Fruit fly (Drosophila melanogaster): ENCODE results near the gene r2d2.
A peak's percentile ranks its signal among the peaks of the same experiment; 100 is the strongest.

r2d2 gene

DNA sequence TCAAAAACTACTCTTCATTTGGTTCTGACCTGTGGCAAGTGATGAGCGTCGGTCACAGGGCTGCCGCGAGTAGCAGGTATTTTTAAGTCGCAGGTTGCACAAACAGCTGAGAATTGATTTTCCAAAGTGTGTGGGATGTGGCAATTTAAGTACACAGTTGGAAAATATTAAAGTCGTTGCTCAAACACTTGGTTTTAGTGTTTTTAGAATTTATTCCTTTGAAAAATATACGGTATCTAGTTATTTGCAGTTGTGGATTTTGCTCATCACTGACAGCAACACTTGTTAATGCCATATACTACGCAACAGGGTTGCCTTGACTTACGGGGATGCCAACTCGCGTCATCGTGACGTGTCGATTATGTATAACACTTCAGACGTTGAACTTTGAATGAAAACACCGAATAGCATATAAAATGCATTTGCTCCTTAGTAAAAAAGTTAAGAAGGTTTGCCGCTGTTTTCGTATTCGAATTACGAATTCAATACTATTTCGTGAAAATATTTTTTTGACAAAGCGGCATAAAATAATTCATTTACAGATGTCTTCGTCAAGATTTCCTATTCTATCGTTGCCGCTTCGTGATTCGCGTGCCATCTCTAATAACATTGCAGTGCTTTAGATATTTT lies at the start of gene r2d2, which contains the start of gene Herp:
r2d2 (plus strand) TSS at position 344 of the 630 bp plus-strand sequence.
Herp (minus strand) TSS at position 255 of the 630 bp plus-strand sequence.
- peak; percentile 89 for TF ChIP-seq CG17801 (GFP tag; optimal IDR thresholded peaks at IDR 0.05; ENCODE audit: partially characterized antibody)

DNA sequence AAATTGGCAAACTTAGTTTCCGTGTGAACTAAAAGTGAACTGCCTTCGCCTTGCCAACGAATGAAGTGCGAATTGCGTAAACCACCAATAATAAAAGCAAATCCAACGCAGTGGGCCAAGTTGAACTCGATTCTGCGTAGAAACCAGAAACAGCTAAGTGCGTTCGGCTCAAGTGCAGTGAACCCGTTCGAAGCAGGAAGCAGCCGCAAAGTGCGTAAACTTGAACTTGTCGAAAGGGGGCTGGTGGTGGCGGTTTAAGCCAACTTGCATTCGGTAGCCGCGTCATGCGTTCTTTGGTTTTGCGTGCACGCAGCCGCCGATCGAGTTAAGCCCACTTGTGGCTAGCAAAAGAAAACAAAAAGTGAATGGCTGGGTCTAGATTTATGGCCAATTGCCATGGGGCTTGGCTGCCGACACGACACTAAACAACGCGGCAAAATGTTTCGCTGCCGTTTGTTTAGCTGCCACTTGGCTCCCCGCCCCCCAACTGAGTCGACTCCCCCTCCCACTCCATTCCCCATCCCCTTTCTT lies 49.3 kb upstream of the r2d2 start:
- TF ChIP-seq CG17801 (GFP tag; optimal IDR thresholded peaks at IDR 0.05; ENCODE audit: partially characterized antibody) = no peak

DNA sequence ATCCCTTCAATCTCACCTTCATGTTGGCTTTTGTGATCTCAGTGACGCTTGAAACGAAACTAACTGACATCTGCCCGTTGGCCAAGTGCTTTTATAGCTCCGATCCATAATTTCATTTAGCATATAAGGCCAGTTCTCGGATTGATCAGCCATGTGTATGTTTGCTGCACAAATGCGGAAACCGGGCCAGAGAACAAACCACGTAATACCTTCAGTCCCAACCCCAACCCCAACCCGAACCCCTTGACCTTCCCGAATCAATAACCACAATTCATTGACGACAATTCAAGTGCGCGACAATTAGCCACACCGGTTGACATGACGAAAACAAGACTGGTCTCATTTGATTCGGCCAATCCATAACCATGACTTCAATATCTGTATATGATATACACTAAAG lies 46.9 kb upstream of the r2d2 start, which contains the start of gene CG7203:
CG7203 (minus strand) TSS at position 101 of the 400 bp plus-strand sequence.
- no peak for TF ChIP-seq CG17801 (GFP tag; optimal IDR thresholded peaks at IDR 0.05; ENCODE audit: partially characterized antibody)

DNA sequence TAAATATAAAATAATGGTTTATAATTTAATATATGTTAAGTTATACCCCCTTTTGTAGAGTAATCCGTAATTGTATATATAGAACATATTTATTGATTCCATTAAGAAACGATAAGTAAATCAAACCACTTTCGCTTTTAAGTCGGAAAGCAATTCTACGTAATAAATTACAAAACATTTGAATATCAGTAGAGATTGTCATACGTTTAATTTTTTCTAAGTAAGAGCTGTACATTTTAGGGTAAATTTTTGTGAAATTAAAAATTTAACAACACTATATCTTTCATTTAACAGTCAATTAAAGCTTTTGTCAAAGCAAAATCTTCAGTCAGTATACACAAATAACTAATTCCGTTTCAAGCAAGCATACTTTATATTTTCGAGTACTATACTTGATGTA lies 46.1 kb upstream of the r2d2 start, which contains the start of gene CG46025:
CG46025 (plus strand) TSS at position 301 of the 400 bp plus-strand sequence.
- TF ChIP-seq CG17801 (GFP tag; optimal IDR thresholded peaks at IDR 0.05; ENCODE audit: partially characterized antibody) = no peak

DNA sequence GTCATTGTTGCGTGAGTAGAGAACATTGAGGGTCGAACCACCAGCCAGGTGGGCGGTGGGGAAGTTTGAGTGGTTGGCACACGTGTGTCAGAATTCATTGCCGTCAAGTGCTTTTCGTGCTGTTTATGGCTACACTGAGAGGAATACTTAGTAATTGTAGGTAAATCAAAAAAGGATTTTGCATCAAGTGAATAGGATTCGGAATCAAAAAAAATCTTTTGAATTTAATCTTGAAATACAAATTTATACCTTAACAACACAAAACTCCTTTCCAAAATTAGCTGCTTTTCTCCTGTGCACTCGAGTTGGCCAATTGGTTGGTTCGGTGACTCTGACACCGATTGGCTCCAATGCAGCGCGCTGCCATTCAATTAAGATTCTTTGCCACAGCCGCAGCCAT lies 45.4 kb upstream of the r2d2 start:
- no peak for TF ChIP-seq CG17801 (GFP tag; optimal IDR thresholded peaks at IDR 0.05; ENCODE audit: partially characterized antibody)

DNA sequence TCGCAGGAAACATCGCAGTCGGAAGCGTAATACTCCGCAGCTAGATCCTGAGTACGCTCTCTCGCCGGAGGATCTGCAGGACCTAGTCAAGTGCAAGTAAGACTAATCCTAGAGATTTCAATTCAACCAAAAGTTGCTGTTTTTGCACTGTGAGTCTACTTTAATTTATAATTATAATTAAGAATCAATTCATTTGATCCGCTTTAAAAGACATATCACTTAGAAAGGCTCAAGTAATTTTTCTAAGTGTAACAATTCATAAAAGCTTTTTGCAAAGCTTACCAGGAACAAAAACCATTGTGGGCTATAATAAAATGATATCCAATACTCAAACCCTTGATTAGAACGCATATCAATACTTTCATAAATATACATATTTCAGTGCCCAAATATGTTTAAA lies 43.1 kb upstream of the r2d2 start:
- no peak for TF ChIP-seq CG17801 (GFP tag; optimal IDR thresholded peaks at IDR 0.05; ENCODE audit: partially characterized antibody)

DNA sequence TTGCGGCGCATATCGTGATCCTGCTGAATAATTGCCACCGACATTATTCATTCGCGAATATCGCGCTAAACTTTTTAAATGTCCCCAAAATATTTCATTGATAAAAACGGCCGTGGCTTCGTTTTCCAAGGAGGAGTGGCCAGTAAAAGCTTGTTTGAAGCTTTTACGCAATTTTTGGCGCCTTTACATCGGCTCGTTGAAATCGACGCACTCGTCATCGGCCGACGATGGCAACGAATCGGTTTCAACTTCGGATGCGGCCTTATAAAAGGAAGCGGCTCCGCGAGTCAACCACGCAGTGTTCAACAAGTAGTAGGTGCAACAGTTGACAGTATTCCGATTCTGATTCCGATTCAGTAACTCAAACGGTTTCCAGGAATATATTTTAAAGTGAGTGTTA lies 32.6 kb upstream of the r2d2 start, which contains the start of gene CG7191:
CG7191 (plus strand) TSS at position 301 of the 400 bp plus-strand sequence.
- TF ChIP-seq CG17801 (GFP tag; optimal IDR thresholded peaks at IDR 0.05; ENCODE audit: partially characterized antibody) = no peak

DNA sequence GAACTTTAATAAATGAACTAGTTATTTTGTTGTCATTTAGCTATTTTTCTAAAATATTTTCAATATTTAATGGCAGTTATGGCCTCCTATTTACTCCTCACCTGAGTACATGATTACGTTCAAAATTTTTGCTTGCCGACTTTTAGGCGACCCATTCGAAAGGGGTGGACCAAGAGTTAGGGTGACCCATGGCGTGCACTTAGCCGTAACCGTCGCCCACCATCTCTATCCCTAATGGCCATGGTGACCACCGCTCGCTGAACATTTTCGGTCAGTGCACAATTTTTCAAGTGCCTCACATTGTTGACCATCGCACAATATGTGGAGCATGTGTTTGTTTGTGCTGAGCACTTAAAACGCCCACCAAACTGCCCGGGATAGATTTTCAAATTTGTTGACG lies 28.1 kb upstream of the r2d2 start:
- no peak for TF ChIP-seq CG17801 (GFP tag; optimal IDR thresholded peaks at IDR 0.05; ENCODE audit: partially characterized antibody)

DNA sequence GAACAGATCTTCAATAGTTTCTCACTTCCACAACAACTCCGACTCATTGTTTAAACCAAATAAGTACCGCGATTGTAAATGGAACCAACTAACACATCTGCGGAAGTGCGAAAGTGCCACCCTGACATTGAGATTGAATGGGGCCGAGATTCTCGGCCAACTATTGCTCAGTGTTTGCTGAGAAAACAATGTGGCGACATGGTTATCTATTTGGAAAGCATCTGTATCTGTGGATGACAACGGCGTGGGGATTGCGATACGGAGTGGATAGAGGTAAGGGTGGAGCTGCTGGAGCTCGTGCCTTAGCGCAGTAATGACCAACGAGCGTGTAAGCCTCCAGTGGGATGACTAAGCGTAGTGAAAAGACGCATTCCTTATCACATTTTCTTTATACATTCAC lies 24.7 kb upstream of the r2d2 start:
- TF ChIP-seq CG17801 (GFP tag; optimal IDR thresholded peaks at IDR 0.05; ENCODE audit: partially characterized antibody) = no peak

DNA sequence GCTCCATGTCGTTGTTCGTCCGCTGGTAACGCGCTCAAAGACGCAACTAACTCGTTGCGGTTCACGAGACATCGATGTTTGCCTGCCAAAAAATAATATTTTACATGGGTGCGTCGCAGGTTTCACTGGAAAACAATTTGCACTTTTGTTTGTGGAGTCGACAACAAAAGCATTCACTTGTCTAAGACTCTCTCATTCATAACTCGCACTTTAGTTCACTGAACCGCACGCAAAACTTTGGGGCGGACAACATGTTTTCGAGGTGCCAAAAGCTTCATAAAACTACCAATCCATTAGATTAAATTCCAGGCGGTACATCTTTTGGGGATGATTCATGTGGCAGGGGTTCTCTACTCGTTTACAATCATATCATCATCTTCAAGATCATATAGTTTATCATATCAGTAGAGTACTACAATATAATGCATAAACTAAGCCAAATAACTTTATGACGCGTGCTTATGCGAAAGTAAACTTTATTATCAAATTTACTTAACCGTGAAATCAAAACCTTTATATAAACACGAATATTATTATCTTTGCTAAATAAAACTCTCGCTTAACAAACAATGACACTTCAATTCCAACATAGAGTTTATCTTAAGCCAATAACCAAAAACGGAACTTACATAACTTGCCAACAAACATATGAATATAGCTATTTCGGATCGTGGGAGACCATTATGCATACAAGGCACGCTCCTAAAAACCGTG lies 21.8 kb upstream of the r2d2 start, which contains the start of gene CG7179:
CG7179 (minus strand) TSS at position 51 of the 714 bp plus-strand sequence.
- no peak for TF ChIP-seq CG17801 (GFP tag; optimal IDR thresholded peaks at IDR 0.05; ENCODE audit: partially characterized antibody)

DNA sequence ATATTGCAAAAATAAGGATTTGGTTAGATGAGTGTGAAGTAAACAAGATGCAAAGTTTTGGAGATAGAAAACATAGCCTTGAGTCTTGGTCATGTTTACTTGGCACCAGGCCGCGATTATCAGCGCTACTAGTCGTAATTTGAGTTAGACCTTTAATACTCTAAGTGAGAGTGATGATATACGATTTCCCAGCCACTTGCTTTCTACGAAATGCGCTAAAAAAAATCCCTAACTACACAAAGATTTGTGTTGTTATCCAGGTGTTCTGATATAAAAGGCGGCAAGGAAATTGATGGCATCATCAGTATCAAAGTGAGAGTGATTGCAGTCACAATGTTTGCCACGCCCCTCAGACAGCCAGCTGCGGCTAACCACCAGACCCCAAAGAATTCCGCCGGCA lies 20.2 kb upstream of the r2d2 start, which contains the start of gene Uro:
Uro (plus strand) TSS at position 301 of the 400 bp plus-strand sequence.
- no peak for TF ChIP-seq CG17801 (GFP tag; optimal IDR thresholded peaks at IDR 0.05; ENCODE audit: partially characterized antibody)

DNA sequence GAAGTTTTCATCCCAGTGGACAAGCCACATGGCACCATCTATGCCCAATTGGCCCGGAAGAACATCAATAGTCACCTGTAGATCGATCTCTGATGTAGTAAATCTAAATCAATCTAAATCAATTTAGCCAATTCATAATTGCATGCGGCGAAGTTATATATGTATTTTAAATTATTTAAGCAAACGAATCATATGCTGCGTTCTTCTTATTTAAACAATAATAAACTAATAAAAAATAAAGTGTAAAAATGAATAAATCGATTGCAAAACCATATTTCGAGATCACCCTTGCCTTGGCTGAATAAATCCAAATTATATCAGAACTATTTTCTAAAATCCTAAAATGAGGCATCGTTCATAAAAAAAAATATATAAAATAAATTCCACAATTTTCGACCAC lies 18.8 kb upstream of the r2d2 start, which contains the start of gene CG7164:
CG7164 (plus strand) TSS at position 301 of the 400 bp plus-strand sequence.
- no peak for TF ChIP-seq CG17801 (GFP tag; optimal IDR thresholded peaks at IDR 0.05; ENCODE audit: partially characterized antibody)

DNA sequence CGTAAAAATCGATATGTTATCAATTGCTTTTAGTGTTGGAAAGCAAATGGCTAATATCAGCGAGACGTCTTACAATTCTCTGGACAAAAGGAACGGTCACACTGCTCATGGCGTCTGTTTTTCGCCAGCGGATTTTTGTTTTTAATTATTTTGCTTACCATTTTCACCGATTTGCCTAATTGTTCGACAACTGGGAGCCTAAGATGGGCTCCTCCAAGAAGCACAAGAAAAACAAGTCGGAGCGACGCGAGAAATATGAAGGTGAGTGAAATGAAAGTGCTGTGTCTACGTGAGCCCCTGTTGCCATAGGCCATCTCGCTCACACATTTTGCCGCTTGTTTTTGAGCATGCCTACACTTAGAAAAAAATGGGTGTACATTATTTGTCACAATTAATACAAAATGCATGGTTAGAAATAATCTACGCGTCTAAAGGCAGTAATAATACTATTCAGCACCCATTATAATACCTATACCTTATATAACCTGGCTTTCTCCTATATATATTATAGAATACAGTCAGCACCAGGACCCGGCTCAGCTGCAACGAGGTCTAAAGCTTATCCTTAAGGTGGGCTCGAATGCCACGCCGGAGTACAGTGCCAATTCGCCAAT lies 17.1 kb upstream of the r2d2 start, which contains the start of gene Brd7-9:
Brd7-9 (plus strand) TSS at position 78 of the 614 bp plus-strand sequence.
- TF ChIP-seq CG17801 (GFP tag; optimal IDR thresholded peaks at IDR 0.05; ENCODE audit: partially characterized antibody) = peak; percentile 22

DNA sequence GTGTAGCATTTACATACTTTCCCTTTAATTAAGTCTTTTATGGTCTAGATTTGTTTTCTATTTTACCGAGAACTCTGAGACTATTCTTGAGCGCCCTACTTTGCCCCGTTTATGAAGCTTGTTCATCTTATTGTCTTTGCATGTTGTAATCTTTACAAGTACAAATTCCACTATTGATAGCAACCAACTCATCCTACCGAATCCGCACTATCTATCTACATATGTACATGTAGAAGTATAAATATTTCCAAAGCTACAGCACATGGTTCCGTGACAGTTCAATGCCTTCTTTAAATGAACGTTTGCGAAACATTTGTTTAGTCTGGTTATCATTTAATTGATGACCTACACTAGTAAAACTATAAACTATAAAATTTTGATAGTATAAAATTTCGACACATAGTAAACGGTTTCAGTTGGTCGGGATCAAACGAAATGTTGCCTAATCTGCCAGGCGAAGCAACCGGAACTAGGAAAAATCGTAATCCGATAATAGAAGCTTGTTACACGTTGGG lies 10.9 kb upstream of the r2d2 start:
- no peak for TF ChIP-seq CG17801 (GFP tag; optimal IDR thresholded peaks at IDR 0.05; ENCODE audit: partially characterized antibody)

DNA sequence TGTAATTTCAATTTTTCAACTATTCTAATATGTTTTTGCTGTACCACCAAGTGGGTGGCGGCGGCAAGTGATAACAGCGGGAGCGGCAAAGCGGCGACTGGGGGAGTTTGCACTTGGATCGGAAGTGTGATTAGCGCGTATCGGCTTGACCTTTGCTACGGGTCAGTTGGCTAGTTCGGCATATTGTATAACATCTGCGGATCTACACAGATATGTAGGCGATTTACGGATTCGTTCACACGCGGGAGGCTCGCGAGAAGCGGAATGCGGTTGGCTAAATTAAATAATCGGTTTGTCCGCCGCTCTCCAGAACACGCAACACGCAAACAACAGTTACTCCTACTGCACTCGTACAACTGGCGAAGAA lies 9.9 kb upstream of the r2d2 start:
- no peak for TF ChIP-seq CG17801 (GFP tag; optimal IDR thresholded peaks at IDR 0.05; ENCODE audit: partially characterized antibody)

Data from ovary, adult (tissue).